Worm (Caenorhabditis elegans) whole organism, L2 larva: ENCODE measurements around the gene R12C12.7.

Experiments used
- R02D3.7 ChIP-seq: fragments of 150-350 bp; optimal IDR thresholded peaks from 2 replicates; lab custom pipeline; 2014; ENCODE audit warnings: missing biosample characterization, missing genetic modification characterization
- dmd-4 ChIP-seq: sonication (generic microtip); optimal IDR thresholded peaks from 2 replicates; lab custom pipeline; 2017; ENCODE audit warnings: missing biosample characterization, missing genetic modification characterization
- egl-27 ChIP-seq: sonication (generic microtip); optimal IDR thresholded peaks from 3 replicates; lab custom pipeline; 2017; ENCODE audit warnings: missing biosample characterization, missing genetic modification reagents, missing genetic modification characterization
- lin-13 ChIP-seq: fragments of 150-350 bp; optimal IDR thresholded peaks from 2 replicates; lab custom pipeline; 2014; ENCODE audit warnings: missing biosample characterization, missing genetic modification reagents, missing genetic modification characterization
- nhr-10 ChIP-seq: sonication (generic microtip); optimal IDR thresholded peaks from 2 replicates; lab custom pipeline; 2017; ENCODE audit warnings: missing biosample characterization, missing genetic modification characterization
- nhr-11 ChIP-seq: fragments of 150-350 bp; optimal IDR thresholded peaks from 2 replicates; lab custom pipeline; 2014; ENCODE audit warnings: missing biosample characterization, missing genetic modification characterization
- nhr-25 ChIP-seq: fragments of 150-350 bp; sonication (generic microtip); optimal IDR thresholded peaks from 3 replicates; lab custom pipeline; 2014; ENCODE audit warnings: missing biosample characterization, missing genetic modification characterization
- snpc-4 ChIP-seq: fragments of 150-350 bp; optimal IDR thresholded peaks from 2 replicates; lab custom pipeline; 2014; ENCODE audit warnings: missing biosample characterization, missing genetic modification characterization
- ztf-11 ChIP-seq: sonication (generic microtip); optimal IDR thresholded peaks from 2 replicates; lab custom pipeline; 2017; ENCODE audit warnings: missing biosample characterization, missing genetic modification characterization
- ztf-4 ChIP-seq: fragments of 150-350 bp; optimal IDR thresholded peaks from 2 replicates; lab custom pipeline; 2014; ENCODE audit warnings: missing biosample characterization, missing genetic modification characterization

DNA sequence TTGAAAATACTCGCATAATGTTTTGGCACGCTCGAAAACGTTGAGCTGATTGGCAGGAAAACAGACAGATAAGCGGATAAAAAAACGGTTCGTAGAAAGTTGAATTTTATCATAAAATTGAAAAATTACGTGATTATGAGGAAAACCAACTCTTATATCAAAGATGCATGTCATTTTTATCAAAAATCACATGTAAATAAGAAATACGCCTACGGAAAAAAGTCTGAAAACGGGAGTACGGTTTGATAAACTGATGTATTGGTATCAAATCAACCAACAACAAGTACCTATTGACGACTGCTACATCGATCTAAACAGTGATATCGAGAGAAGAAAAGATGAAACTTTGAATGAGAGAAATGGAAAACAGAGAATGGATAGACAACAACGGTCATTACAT is 30.1 kb downstream of the R12C12.7 start:
- TF ChIP-seq ztf-4 (tag; lab: Kevin White, UChicago) (no peak), egl-27 (tag; lab: Kevin White, UChicago) (no peak), ztf-11 (tag; lab: Kevin White, UChicago) (no peak), dmd-4 (tag; lab: Kevin White, UChicago) (no peak), R02D3.7 (tag; lab: Kevin White, UChicago) (no peak), nhr-11 (tag; lab: Kevin White, UChicago) (no peak), snpc-4 (no peak), lin-13 (GFP tag; lab: Kevin White, UChicago) (no peak), nhr-10 (tag; lab: Kevin White, UChicago) (no peak), nhr-25 (tag; lab: Kevin White, UChicago) (no peak)
